Worm (Caenorhabditis elegans) whole organism, late embryonic: ENCODE measurements around the gene F36G3.3.

ENCODE experiments used
- F13H6.1 ChIP-seq: sonication (generic microtip); optimal IDR thresholded peaks from 2 replicates; lab custom pipeline; 2016; ENCODE audit warnings: missing genetic modification characterization, missing compliant biosample characterization
- Y22D7AL.16 ChIP-seq: sonication (generic microtip); optimal IDR thresholded peaks from 2 replicates; lab custom pipeline; 2016; ENCODE audit warnings: missing genetic modification characterization, missing compliant biosample characterization
- ama-1 ChIP-seq: fragments of 150-350 bp; optimal IDR thresholded peaks from 2 replicates; lab custom pipeline; 2014
- ceh-2 ChIP-seq: sonication (generic microtip); optimal IDR thresholded peaks from 2 replicates; lab custom pipeline; 2016; ENCODE audit warnings: missing genotype, missing genetic modification characterization, missing compliant biosample characterization
- ceh-34 ChIP-seq: sonication (generic microtip); optimal IDR thresholded peaks from 2 replicates; lab custom pipeline; 2016; ENCODE audit warnings: mild to moderate bottlenecking, missing genetic modification characterization, missing compliant biosample characterization
- ceh-9 ChIP-seq: sonication (generic microtip); optimal IDR thresholded peaks from 2 replicates; lab custom pipeline; 2016; ENCODE audit warnings: mild to moderate bottlenecking, missing genetic modification characterization, inconsistent platforms, missing compliant biosample characterization
- fkh-6 ChIP-seq: sonication (generic microtip); optimal IDR thresholded peaks from 2 replicates; lab custom pipeline; 2016; ENCODE audit warnings: missing genetic modification characterization, missing compliant biosample characterization
- hlh-6 ChIP-seq: sonication (generic microtip); optimal IDR thresholded peaks from 2 replicates; lab custom pipeline; 2016; ENCODE audit warnings: missing genotype, missing genetic modification characterization, missing compliant biosample characterization
- rnt-1 ChIP-seq: sonication (generic microtip); optimal IDR thresholded peaks from 2 replicates; lab custom pipeline; 2016; ENCODE audit warnings: missing genetic modification characterization, missing compliant biosample characterization
- unc-42 ChIP-seq: sonication (generic microtip); optimal IDR thresholded peaks from 2 replicates; lab custom pipeline; 2016; ENCODE audit warnings: missing genotype, missing genetic modification characterization, missing compliant biosample characterization
- unc-55 ChIP-seq: sonication (generic microtip); optimal IDR thresholded peaks from 2 replicates; lab custom pipeline; 2017; ENCODE audit warnings: missing biosample characterization, missing genetic modification reagents, missing genetic modification characterization

ce11 chrX:9822173-9822572 lies 23.5 kb downstream of the F36G3.3 start, which contains the start of gene dpy-22:
- no peak for TF ChIP-seq fkh-6 (tag; lab: Kevin White, UChicago)
- TF ChIP-seq ceh-9, result no peak
- TF ChIP-seq Y22D7AL.16 (tag; lab: Kevin White, UChicago), result no peak
- no peak for TF ChIP-seq unc-55
- TF ChIP-seq ceh-2 (tag; lab: Kevin White, UChicago), result no peak
- no peak for TF ChIP-seq hlh-6 (tag; lab: Kevin White, UChicago)
- TF ChIP-seq ceh-34 (tag; lab: Kevin White, UChicago), result no peak
- TF ChIP-seq unc-42 (tag; lab: Kevin White, UChicago), result no peak
- no peak for TF ChIP-seq ama-1 (lab: Kevin White, UChicago)
- no peak for TF ChIP-seq rnt-1 (tag; lab: Kevin White, UChicago)
- no peak for TF ChIP-seq F13H6.1 (tag; lab: Kevin White, UChicago)
